Worm (Caenorhabditis elegans) whole organism, L4 larva: ENCODE measurements around the gene C17C3.5.
"Not testable (repeated sequence)": the region's sequence is repeated elsewhere in the genome, so short reads cannot be mapped to it uniquely, and the experiment has no call there.

Experiments
- D1046.2 ChIP-seq: fragments of 200-800 bp; sonication (Bioruptor generic); IDR thresholded peaks from 2 replicates; pipeline ENCODE4 v1.3.6; 2022; ENCODE audit warnings: missing genetic modification characterization, missing compliant biosample characterization
- F49E8.2 ChIP-seq: sonication (generic microtip); optimal IDR thresholded peaks from 2 replicates; lab custom pipeline; 2016; ENCODE audit warnings: missing compliant biosample characterization, mild to moderate bottlenecking, missing genetic modification characterization, borderline replicate concordance
- T20F7.1 ChIP-seq: fragments of 200-800 bp; sonication (Bioruptor generic); optimal IDR thresholded peaks from 2 replicates; lab custom pipeline; 2018; ENCODE audit warnings: mild to moderate bottlenecking, missing genetic modification characterization, missing compliant biosample characterization
- Y75B8A.6 ChIP-seq: fragments of 200-800 bp; sonication (Bioruptor generic); IDR thresholded peaks from 2 replicates; pipeline ENCODE4 v1.3.6; 2022; ENCODE audit warnings: missing genetic modification reagents, missing genetic modification characterization, missing compliant biosample characterization
- ZK337.2 ChIP-seq: fragments of 200-800 bp; sonication (Bioruptor generic); IDR thresholded peaks from 2 replicates; pipeline ENCODE4 v1.3.6; 2022; ENCODE audit warnings: missing genetic modification reagents, missing genetic modification characterization, missing compliant biosample characterization
- aha-1 ChIP-seq: fragments of 150-350 bp; peaks from one replicate; lab custom pipeline; 2014; ENCODE audit warnings: missing biosample characterization, missing genetic modification characterization
- aly-2 ChIP-seq: sonication (generic microtip); optimal IDR thresholded peaks from 2 replicates; lab custom pipeline; 2018; ENCODE audit warnings: missing biosample characterization, missing genetic modification characterization
- ceh-28 ChIP-seq: fragments of 150-350 bp; optimal IDR thresholded peaks from 2 replicates; lab custom pipeline; 2014; ENCODE audit warnings: missing biosample characterization, missing genetic modification reagents, missing genetic modification characterization
- ceh-32 ChIP-seq: sonication (generic microtip); optimal IDR thresholded peaks from 2 replicates; lab custom pipeline; 2016; ENCODE audit warnings: mild to moderate bottlenecking, missing genetic modification characterization, missing compliant biosample characterization; ENCODE audit not compliant: poor library complexity
- ces-1 ChIP-seq: fragments of 150-350 bp; sonication (generic microtip); optimal IDR thresholded peaks from 4 replicates; lab custom pipeline; 2014; ENCODE audit warnings: missing biosample characterization, missing genetic modification reagents, missing genetic modification characterization
- daf-8 ChIP-seq: fragments of 200-800 bp; sonication (Bioruptor generic); IDR thresholded peaks from 2 replicates; pipeline ENCODE4 v1.3.6; 2022; ENCODE audit warnings: missing genetic modification characterization, missing compliant biosample characterization
- dve-1 ChIP-seq: sonication (generic microtip); optimal IDR thresholded peaks from 2 replicates; lab custom pipeline; 2017; ENCODE audit warnings: antibody characterized with exemption, mild to moderate bottlenecking, missing genetic modification characterization, missing compliant biosample characterization; ENCODE audit not compliant: insufficient read depth
- egl-27 ChIP-seq: sonication (generic microtip); optimal IDR thresholded peaks from 3 replicates; lab custom pipeline; 2017; ENCODE audit warnings: missing biosample characterization, missing genetic modification reagents, missing genetic modification characterization
- fkh-10 ChIP-seq: fragments of 150-350 bp; optimal IDR thresholded peaks from 2 replicates; lab custom pipeline; 2014; ENCODE audit warnings: missing biosample characterization, missing genetic modification reagents, missing genetic modification characterization
- hlh-30 ChIP-seq: sonication (generic microtip); optimal IDR thresholded peaks from 2 replicates; lab custom pipeline; 2017; ENCODE audit warnings: antibody characterized with exemption, mild to moderate bottlenecking, missing genetic modification characterization, missing compliant biosample characterization; ENCODE audit not compliant: insufficient read depth
- hmg-1.1 ChIP-seq: fragments of 200-800 bp; sonication (Bioruptor generic); IDR thresholded peaks from 2 replicates; pipeline ENCODE4 v1.3.6; 2022; ENCODE audit warnings: missing genetic modification reagents, missing genetic modification characterization, missing compliant biosample characterization
- jun-1 ChIP-seq: fragments of 150-350 bp; optimal IDR thresholded peaks from 2 replicates; lab custom pipeline; 2014; ENCODE audit warnings: missing biosample characterization, missing genetic modification reagents, missing genetic modification characterization
- lin-15B ChIP-seq: fragments of 150-350 bp; sonication (generic microtip); optimal IDR thresholded peaks from 3 replicates; lab custom pipeline; 2014; ENCODE audit warnings: missing biosample characterization, missing genetic modification characterization
- lin-38 ChIP-seq: fragments of 200-800 bp; sonication (Bioruptor generic); IDR thresholded peaks from 2 replicates; pipeline ENCODE4 v1.3.6; 2022; ENCODE audit warnings: missing genetic modification reagents, missing genetic modification characterization, missing compliant biosample characterization
- lin-39 ChIP-seq: fragments of 150-350 bp; optimal IDR thresholded peaks from 2 replicates; lab custom pipeline; 2014; ENCODE audit warnings: missing biosample characterization, missing genetic modification reagents, missing genetic modification characterization
- lir-3 ChIP-seq: sonication (generic microtip); optimal IDR thresholded peaks from 2 replicates; lab custom pipeline; 2016; ENCODE audit warnings: mild to moderate bottlenecking, missing genetic modification characterization, missing compliant biosample characterization
- madf-9 ChIP-seq: fragments of 200-800 bp; sonication (Bioruptor generic); conservative IDR thresholded peaks from 2 replicates; pipeline ENCODE4 v1.3.6; 2022; ENCODE audit warnings: missing genetic modification reagents, missing genetic modification characterization, missing compliant biosample characterization
- mes-2 ChIP-seq: sonication (generic microtip); optimal IDR thresholded peaks from 2 replicates; lab custom pipeline; 2016; ENCODE audit warnings: missing genotype, mild to moderate bottlenecking, missing genetic modification characterization, missing compliant biosample characterization; ENCODE audit not compliant: poor library complexity, severe bottlenecking
- mxl-2 ChIP-seq: fragments of 200-800 bp; sonication (Bioruptor generic); conservative IDR thresholded peaks from 2 replicates; pipeline ENCODE4 v1.3.6; 2022; ENCODE audit warnings: missing genetic modification reagents, missing genetic modification characterization, missing compliant biosample characterization
- nhr-102 ChIP-seq: sonication (generic microtip); optimal IDR thresholded peaks from 2 replicates; lab custom pipeline; 2016; ENCODE audit warnings: mild to moderate bottlenecking, missing genetic modification characterization, moderate library complexity, missing compliant biosample characterization
- nhr-111 ChIP-seq: fragments of 200-800 bp; sonication (Bioruptor generic); optimal IDR thresholded peaks from 2 replicates; lab custom pipeline; 2018; ENCODE audit warnings: mild to moderate bottlenecking, missing genetic modification characterization, missing compliant biosample characterization
- nhr-42 ChIP-seq: fragments of 200-800 bp; sonication (Bioruptor generic); IDR thresholded peaks from 2 replicates; pipeline ENCODE4 v1.3.6; 2022; ENCODE audit warnings: missing genetic modification characterization, missing compliant biosample characterization
- nhr-48 ChIP-seq: sonication (generic microtip); optimal IDR thresholded peaks from 2 replicates; lab custom pipeline; 2016; ENCODE audit warnings: mild to moderate bottlenecking, missing genetic modification characterization, missing compliant biosample characterization
- pha-4 ChIP-seq, 2 experiments: fragments of 150-350 bp in 1 of 2; fragments of 200-800 bp in 1 of 2; sonication (Bioruptor generic) in 1 of 2; IDR thresholded peaks in 1 of 2; optimal IDR thresholded peaks in 1 of 2; 2 replicates each; pipeline versions ENCODE4 v1.3.6 to Lab custom; 2014 to 2022; ENCODE audit warnings: missing genetic modification characterization in 2 of 2, missing genetic modification reagents in 2 of 2, missing biosample characterization in 1 of 2, missing compliant biosample characterization in 1 of 2
- rbr-2 ChIP-seq: sonication (generic microtip); optimal IDR thresholded peaks from 2 replicates; lab custom pipeline; 2016; ENCODE audit warnings: missing genotype, missing genetic modification characterization, missing compliant biosample characterization
- sdz-12 ChIP-seq: fragments of 200-800 bp; sonication (Bioruptor generic); optimal IDR thresholded peaks from 2 replicates; lab custom pipeline; 2018; ENCODE audit warnings: mild to moderate bottlenecking, missing genetic modification characterization, missing compliant biosample characterization
- spr-1 ChIP-seq: sonication (generic microtip); optimal IDR thresholded peaks from 2 replicates; lab custom pipeline; 2016; ENCODE audit warnings: mild to moderate bottlenecking, missing genetic modification characterization, missing compliant biosample characterization
- spr-3 ChIP-seq: fragments of 200-800 bp; sonication (Bioruptor generic); optimal IDR thresholded peaks from 2 replicates; lab custom pipeline; 2018; ENCODE audit warnings: mild to moderate bottlenecking, missing genetic modification characterization, missing compliant biosample characterization
- tag-97 ChIP-seq: fragments of 200-800 bp; sonication (Bioruptor generic); IDR thresholded peaks from 2 replicates; pipeline ENCODE4 v1.3.6; 2022; ENCODE audit warnings: missing genetic modification characterization, missing compliant biosample characterization
- zag-1 ChIP-seq: fragments of 150-350 bp; optimal IDR thresholded peaks from 2 replicates; lab custom pipeline; 2014; ENCODE audit warnings: missing biosample characterization, missing genetic modification characterization
- zfp-2 ChIP-seq: sonication (generic microtip); optimal IDR thresholded peaks from 2 replicates; lab custom pipeline; 2016; ENCODE audit warnings: mild to moderate bottlenecking, missing genetic modification characterization, missing compliant biosample characterization
- zip-11 ChIP-seq: fragments of 200-800 bp; sonication (Bioruptor generic); IDR thresholded peaks from 2 replicates; pipeline ENCODE4 v1.3.6; 2022; ENCODE audit warnings: missing genetic modification characterization, missing compliant biosample characterization
- zip-2 ChIP-seq: fragments of 150-350 bp; optimal IDR thresholded peaks from 2 replicates; lab custom pipeline; 2014; ENCODE audit warnings: missing biosample characterization, missing genetic modification characterization
- ztf-11 ChIP-seq: fragments of 150-350 bp; optimal IDR thresholded peaks from 2 replicates; lab custom pipeline; 2014; ENCODE audit warnings: missing biosample characterization, missing genetic modification characterization

The C17C3.5 gene

DNA sequence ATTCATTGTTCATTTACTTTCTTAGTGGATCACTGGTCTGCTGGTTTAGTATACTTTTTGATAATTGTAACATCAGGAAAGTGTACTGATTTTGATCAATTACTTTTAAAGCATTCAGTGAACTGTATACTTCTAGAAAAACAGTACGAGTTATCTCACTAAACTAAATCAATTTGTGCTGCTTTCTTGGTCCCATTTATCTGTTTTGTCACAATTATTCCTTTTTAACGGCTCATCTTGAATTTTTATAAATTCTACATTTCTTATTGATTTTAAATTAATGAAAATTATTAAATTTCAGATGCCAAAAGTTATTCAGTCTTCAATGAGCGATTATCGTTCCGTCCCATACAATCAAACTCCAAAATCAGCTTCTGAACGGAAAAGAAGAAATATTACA lies 16.7 kb upstream of the C17C3.5 start, which contains the start of gene hlh-25:
TSS of gene hlh-25 (plus strand) at position 301 of the 400 bp plus-strand sequence.
- not testable (repeated sequence) for TF ChIP-seq dve-1 (tag; lab: Kevin White, UChicago); pha-4 (GFP tag; IDR thresholded peaks at IDR 0.05; lab: Robert Waterston, UW); pha-4 (tag; optimal IDR thresholded peaks at IDR 0.05; lab: Kevin White, UChicago); D1046.2 (GFP tag; lab: Robert Waterston, UW)

DNA sequence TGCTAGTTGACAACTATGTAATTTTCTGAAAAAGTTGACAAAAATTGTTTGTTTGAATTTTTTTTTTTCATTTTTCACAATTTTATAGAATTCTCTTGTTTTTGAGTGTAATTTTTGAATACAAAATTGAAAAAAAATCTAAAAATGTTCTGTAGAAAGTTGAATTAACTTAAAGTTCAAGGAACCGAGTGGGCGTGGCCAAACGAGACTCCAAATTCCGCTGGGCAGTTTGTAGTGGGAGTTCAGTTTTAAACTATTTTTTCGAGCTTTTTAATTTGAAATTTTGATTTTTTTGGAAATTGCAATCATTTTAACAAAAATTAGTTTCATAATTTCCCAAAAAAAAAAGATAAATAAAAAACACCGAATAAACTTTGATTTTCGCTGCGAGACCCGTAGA lies 14.5 kb upstream of the C17C3.5 start:
- TF ChIP-seq spr-1, result peak; percentile 65
- no peak for TF ChIP-seq nhr-42
- TF ChIP-seq Y75B8A.6, result no peak
- peak; percentile 61 for TF ChIP-seq T20F7.1
- TF ChIP-seq aly-2 (tag; lab: Kevin White, UChicago), result no peak
- TF ChIP-seq, all 104 proteins: peak for 2

DNA sequence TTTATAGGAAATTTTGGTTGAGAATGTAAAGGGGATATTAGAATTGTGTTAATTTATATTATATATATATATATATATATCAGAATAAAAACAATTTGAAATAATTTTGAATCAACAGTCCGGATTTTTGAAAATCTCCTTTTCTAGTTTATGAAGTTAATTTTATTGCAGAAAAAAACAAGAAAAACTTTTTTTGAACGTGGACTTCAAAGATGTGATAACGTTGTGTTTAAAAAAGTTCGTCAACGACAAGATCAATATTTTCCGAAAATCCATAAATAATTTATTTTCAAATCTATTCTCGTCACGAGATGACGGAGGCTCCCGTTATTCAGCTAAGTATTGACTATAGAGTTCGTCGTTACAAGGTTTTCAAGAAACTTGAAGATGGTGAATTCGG lies 14.1 kb upstream of the C17C3.5 start, which contains the start of gene C17C3.11:
TSS of gene C17C3.11 (plus strand) at position 301 of the 400 bp plus-strand sequence.
- TF ChIP-seq mes-2 (no peak), daf-8 (no peak), spr-3 (GFP tag; lab: Kevin White, UChicago) (no peak), lin-15B (no peak), nhr-111 (GFP tag; lab: Kevin White, UChicago) (no peak), lin-38 (GFP tag; lab: Robert Waterston, UW) (no peak), ztf-11 (no peak), lin-39 (tag; lab: Kevin White, UChicago) (no peak), jun-1 (tag; lab: Kevin White, UChicago) (no peak), rbr-2 (tag; lab: Kevin White, UChicago) (no peak), zip-2 (tag; lab: Kevin White, UChicago) (no peak), hlh-30 (tag; lab: Kevin White, UChicago) (no peak), zag-1 (no peak), zip-11 (GFP tag; lab: Robert Waterston, UW) (no peak), ceh-32 (tag; lab: Kevin White, UChicago) (no peak), zfp-2 (tag; lab: Kevin White, UChicago) (no peak)

DNA sequence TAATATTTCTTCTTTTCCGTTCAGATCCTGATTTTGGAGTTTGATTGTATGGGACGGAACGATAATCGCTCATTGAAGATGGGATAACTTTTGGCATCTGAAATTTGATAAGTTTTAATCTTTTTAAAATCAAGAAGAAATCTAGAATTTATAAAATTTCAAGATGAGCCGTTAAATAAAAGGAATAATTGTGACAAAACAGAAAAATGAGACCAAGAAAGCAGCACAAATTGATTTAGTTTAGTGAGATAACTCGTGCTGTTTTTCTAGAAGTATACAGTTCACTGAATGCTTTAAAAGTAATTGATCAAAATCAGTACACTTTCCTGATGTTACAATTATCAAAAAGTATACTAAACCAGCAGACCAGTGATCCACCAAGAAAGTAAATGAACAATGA lies 11.5 kb upstream of the C17C3.5 start, which contains the start of gene hlh-27:
TSS of gene hlh-27 (minus strand) at position 101 of the 400 bp plus-strand sequence.
- TF ChIP-seq mxl-2; ZK337.2 (GFP tag; lab: Robert Waterston, UW); spr-1: not testable (repeated sequence)
- TF ChIP-seq, all 104 proteins: peak for 0; not testable (repeated sequence) for 104

DNA sequence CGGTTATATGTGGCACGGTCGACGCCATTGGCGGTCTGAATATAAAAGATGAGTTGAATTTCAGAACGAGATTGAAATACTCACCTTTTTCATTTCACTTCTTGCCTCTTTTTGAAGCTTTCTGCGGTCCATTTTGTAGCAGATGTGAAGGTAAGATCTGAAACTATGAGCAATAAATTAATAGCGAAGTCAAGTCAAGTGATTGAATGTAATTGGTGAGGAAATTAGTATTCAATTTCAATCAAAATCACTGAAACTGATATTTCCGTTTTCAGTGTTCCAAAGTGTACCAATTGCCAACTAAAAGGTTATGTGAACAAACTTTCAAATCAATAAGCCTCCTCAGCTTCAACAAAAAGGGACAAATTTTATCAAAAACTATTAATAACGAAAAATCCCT lies 9.9 kb upstream of the C17C3.5 start, which contains the start of gene C17C3.24:
TSS of gene C17C3.24 (minus strand) at position 101 of the 400 bp plus-strand sequence.
- TF ChIP-seq lin-39 (tag; lab: Kevin White, UChicago) (no peak), madf-9 (GFP tag; lab: Robert Waterston, UW) (no peak), aha-1 (tag; lab: Kevin White, UChicago) (no peak), hmg-1.1 (GFP tag; lab: Robert Waterston, UW) (no peak), nhr-48 (tag; lab: Kevin White, UChicago) (no peak), nhr-111 (GFP tag; lab: Kevin White, UChicago) (no peak), sdz-12 (GFP tag; lab: Kevin White, UChicago) (no peak), ceh-28 (tag; lab: Kevin White, UChicago) (no peak), F49E8.2 (tag; lab: Kevin White, UChicago) (no peak), fkh-10 (GFP tag; lab: Kevin White, UChicago) (no peak), egl-27 (tag; lab: Kevin White, UChicago) (no peak), hlh-30 (tag; lab: Kevin White, UChicago) (no peak), nhr-102 (tag; lab: Kevin White, UChicago) (no peak), mes-2 (no peak), lir-3 (tag; lab: Kevin White, UChicago) (no peak), ces-1 (GFP tag; lab: Kevin White, UChicago) (no peak), tag-97 (no peak)
